Worm (Caenorhabditis elegans) whole organism, L3 larva: ENCODE data around the gene str-106.

Experiments
- aly-2 ChIP-seq: fragments of 150-350 bp; optimal IDR thresholded peaks from 2 replicates; lab custom pipeline; 2014; ENCODE audit warnings: missing biosample characterization, missing genetic modification characterization
- ceh-28 ChIP-seq: fragments of 150-350 bp; optimal IDR thresholded peaks from 2 replicates; lab custom pipeline; 2014; ENCODE audit warnings: missing biosample characterization, missing genetic modification reagents, missing genetic modification characterization
- ceh-9 ChIP-seq: sonication (generic microtip); optimal IDR thresholded peaks from 2 replicates; lab custom pipeline; 2018; ENCODE audit warnings: missing biosample characterization, missing genetic modification characterization
- elt-3 ChIP-seq, 3 experiments: fragments of 150-350 bp in 1 of 3; sonication (generic microtip) in 2 of 3; optimal IDR thresholded peaks; 2 replicates in 2 of 3; 4 replicates in 1 of 3; lab custom pipeline; 2014 to 2017; ENCODE audit warnings: missing biosample characterization in 3 of 3, missing genetic modification characterization in 3 of 3
- lin-39 ChIP-seq: fragments of 150-350 bp; optimal IDR thresholded peaks from 2 replicates; lab custom pipeline; 2018; ENCODE audit warnings: missing biosample characterization, missing genetic modification reagents, missing genetic modification characterization
- nhr-28 ChIP-seq: fragments of 150-350 bp; optimal IDR thresholded peaks from 2 replicates; lab custom pipeline; 2014; ENCODE audit warnings: missing biosample characterization, missing genetic modification characterization
- nhr-76 ChIP-seq: fragments of 150-350 bp; sonication (generic microtip); optimal IDR thresholded peaks from 5 replicates; lab custom pipeline; 2014; ENCODE audit warnings: missing biosample characterization, missing genetic modification characterization
- snpc-4 ChIP-seq: fragments of 150-350 bp; optimal IDR thresholded peaks from 2 replicates; lab custom pipeline; 2014; ENCODE audit warnings: missing biosample characterization, missing genetic modification characterization
- unc-39 ChIP-seq: sonication (generic microtip); optimal IDR thresholded peaks from 4 replicates; lab custom pipeline; 2017; ENCODE audit warnings: missing biosample characterization, missing genetic modification characterization
- unc-62 ChIP-seq: fragments of 150-350 bp; sonication (generic microtip); optimal IDR thresholded peaks from 4 replicates; lab custom pipeline; 2014; ENCODE audit warnings: missing biosample characterization, missing genetic modification reagents, missing genetic modification characterization

DNA sequence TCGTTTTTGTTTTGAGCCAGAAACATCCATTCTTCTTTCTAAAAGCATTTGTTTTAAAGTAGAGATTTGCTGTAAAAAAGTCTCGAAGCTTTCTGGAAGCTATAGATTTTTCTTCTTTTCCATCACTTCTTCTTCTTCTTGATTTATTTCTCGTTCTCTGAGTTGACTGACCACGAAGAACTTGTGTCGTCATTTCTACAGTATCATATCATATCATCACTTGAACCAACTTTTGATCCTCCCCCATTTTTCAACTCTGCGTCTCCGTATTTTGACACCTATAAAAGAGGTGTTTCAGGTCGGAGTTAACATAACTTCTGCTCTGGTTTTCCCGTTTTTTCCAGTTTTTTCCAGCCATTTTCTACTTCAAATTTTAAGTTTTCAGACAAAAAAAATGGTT is 34.1 kb downstream of the str-106 start, which contains the start of gene F11A5.9:
- no peak for TF ChIP-seq ceh-9 (tag; lab: Kevin White, UChicago)
- no peak for TF ChIP-seq lin-39 (tag; lab: Kevin White, UChicago)
- no peak for TF ChIP-seq unc-39 (tag; lab: Kevin White, UChicago)
- TF ChIP-seq ceh-28 = no peak
- no peak for TF ChIP-seq snpc-4 (tag; lab: Kevin White, UChicago)
- no peak for TF ChIP-seq nhr-76 (tag; lab: Kevin White, UChicago)
- TF ChIP-seq nhr-28 = no peak
- no peak for TF ChIP-seq unc-62 (GFP tag; lab: Kevin White, UChicago)
- no peak for TF ChIP-seq elt-3 (tag; optimal IDR thresholded peaks at IDR 0.05; lab: Kevin White, UChicago)
- no peak for TF ChIP-seq aly-2 (tag; lab: Kevin White, UChicago)
